Fruit fly (Drosophila melanogaster) whole organism, prepupa: ENCODE data around the gene Gdh.
A peak's percentile ranks its signal among the peaks of the same experiment; 100 is the strongest.

Experiments used
- Blimp-1 ChIP-seq: fragments of 200-800 bp; sonication (Bioruptor generic); optimal IDR thresholded peaks from 3 replicates; lab custom pipeline; 2017; ENCODE audit warnings: missing biosample characterization, missing genetic modification characterization, mild to moderate bottlenecking, moderate library complexity, missing genetic modification reagents
- CG10631 ChIP-seq: fragments of 200-800 bp; sonication (Bioruptor generic); optimal IDR thresholded peaks from 2 replicates; lab custom pipeline; 2016; ENCODE audit warnings: missing biosample characterization, missing genetic modification characterization
- CG10669 ChIP-seq: fragments of 200-800 bp; sonication (Bioruptor generic); optimal IDR thresholded peaks from 3 replicates; lab custom pipeline; 2018; ENCODE audit warnings: missing biosample characterization, mild to moderate bottlenecking, missing genetic modification characterization, moderate library complexity
- CG11762 ChIP-seq: fragments of 200-800 bp; sonication (Bioruptor generic); optimal IDR thresholded peaks from 3 replicates; lab custom pipeline; 2016; ENCODE audit warnings: missing biosample characterization, missing genetic modification characterization; ENCODE audit not compliant: insufficient read depth
- CG11902 ChIP-seq: fragments of 200-800 bp; sonication (Bioruptor generic); optimal IDR thresholded peaks from 3 replicates; lab custom pipeline; 2016; ENCODE audit warnings: missing biosample characterization, missing genetic modification characterization
- CG15336 ChIP-seq: fragments of 200-800 bp; sonication (Bioruptor generic); IDR thresholded peaks from 2 replicates; pipeline ENCODE4 v1.3.6; 2022; ENCODE audit warnings: missing biosample characterization, missing genetic modification characterization
- CG16779 ChIP-seq: fragments of 200-800 bp; sonication (Bioruptor generic); optimal IDR thresholded peaks from 3 replicates; lab custom pipeline; 2017; ENCODE audit warnings: missing biosample characterization, mild to moderate bottlenecking, missing genetic modification characterization
- CG3032 ChIP-seq: fragments of 200-800 bp; optimal IDR thresholded peaks from 2 replicates; lab custom pipeline; 2019; ENCODE audit warnings: missing biosample characterization, mild to moderate bottlenecking, missing genetic modification characterization, moderate library complexity
- CG31627 ChIP-seq: fragments of 200-800 bp; sonication (Bioruptor generic); optimal IDR thresholded peaks from 3 replicates; lab custom pipeline; 2016; ENCODE audit warnings: missing biosample characterization, missing genetic modification characterization
- CG32006 ChIP-seq: fragments of 200-800 bp; sonication (Bioruptor generic); optimal IDR thresholded peaks from 3 replicates; lab custom pipeline; 2017; ENCODE audit warnings: missing biosample characterization, mild to moderate bottlenecking, missing genetic modification characterization
- CG34406 ChIP-seq: fragments of 200-800 bp; sonication (Bioruptor generic); optimal IDR thresholded peaks from 3 replicates; lab custom pipeline; 2016; ENCODE audit warnings: missing biosample characterization, missing genetic modification characterization
- CG3919 ChIP-seq: fragments of 200-800 bp; sonication (Bioruptor generic); optimal IDR thresholded peaks from 3 replicates; lab custom pipeline; 2016; ENCODE audit warnings: missing biosample characterization, missing genetic modification characterization
- CG4318 ChIP-seq: fragments of 200-800 bp; sonication (Bioruptor generic); optimal IDR thresholded peaks from 3 replicates; lab custom pipeline; 2017; ENCODE audit warnings: missing biosample characterization, mild to moderate bottlenecking, missing genetic modification characterization
- CG6163 ChIP-seq: fragments of 200-800 bp; sonication (Bioruptor generic); IDR thresholded peaks from 3 replicates; pipeline ENCODE4 v1.3.6; 2022; ENCODE audit warnings: missing biosample characterization, missing genetic modification characterization
- CG6276 ChIP-seq: fragments of 200-800 bp; sonication (Bioruptor generic); optimal IDR thresholded peaks from 2 replicates; lab custom pipeline; 2017; ENCODE audit warnings: missing biosample characterization, mild to moderate bottlenecking, missing genetic modification characterization
- CG6792 ChIP-seq: fragments of 200-800 bp; sonication (Bioruptor generic); optimal IDR thresholded peaks from 3 replicates; lab custom pipeline; 2016; ENCODE audit warnings: missing biosample characterization, missing genetic modification characterization
- CG6808 ChIP-seq: fragments of 200-800 bp; sonication (Bioruptor generic); optimal IDR thresholded peaks from 3 replicates; lab custom pipeline; 2017; ENCODE audit warnings: missing biosample characterization, missing genetic modification characterization, mild to moderate bottlenecking, moderate library complexity, missing genetic modification reagents
- CG8319 ChIP-seq: fragments of 200-800 bp; sonication (Bioruptor generic); optimal IDR thresholded peaks from 3 replicates; lab custom pipeline; 2016; ENCODE audit warnings: missing biosample characterization, missing genetic modification characterization
- CG8632 ChIP-seq: fragments of 200-800 bp; sonication (Bioruptor generic); optimal IDR thresholded peaks from 3 replicates; lab custom pipeline; 2016; ENCODE audit warnings: missing biosample characterization, missing genetic modification characterization
- CG9139 ChIP-seq: fragments of 200-800 bp; sonication (Bioruptor generic); optimal IDR thresholded peaks from 3 replicates; lab custom pipeline; 2017; ENCODE audit warnings: missing biosample characterization, mild to moderate bottlenecking, missing genetic modification characterization
- Eip75B ChIP-seq: fragments of 200-800 bp; sonication (Bioruptor generic); optimal IDR thresholded peaks from 3 replicates; lab custom pipeline; 2016; ENCODE audit warnings: missing biosample characterization, missing genetic modification characterization
- Eip78C ChIP-seq: fragments of 200-800 bp; sonication (Bioruptor generic); peaks from one replicate; lab custom pipeline; 2016; ENCODE audit warnings: missing biosample characterization, missing genetic modification characterization
- Eip93F ChIP-seq: fragments of 200-800 bp; sonication (Bioruptor generic); optimal IDR thresholded peaks from 2 replicates; lab custom pipeline; 2016; ENCODE audit warnings: missing biosample characterization, mild to moderate bottlenecking, missing genetic modification characterization
- Ets21C ChIP-seq: fragments of 200-800 bp; sonication (Bioruptor generic); optimal IDR thresholded peaks from 3 replicates; lab custom pipeline; 2016; ENCODE audit warnings: missing biosample characterization, missing genetic modification characterization
- Ets96B ChIP-seq: fragments of 200-800 bp; optimal IDR thresholded peaks from 2 replicates; lab custom pipeline; 2019; ENCODE audit warnings: missing biosample characterization, mild to moderate bottlenecking, missing genetic modification characterization, moderate library complexity
- Gug ChIP-seq: fragments of 200-800 bp; sonication (Bioruptor generic); IDR thresholded peaks from 2 replicates; pipeline ENCODE4 v1.3.6; 2022; ENCODE audit warnings: missing biosample characterization, missing genetic modification characterization
- Hr38 ChIP-seq: sonication (Bioruptor generic); optimal IDR thresholded peaks from 2 replicates; lab custom pipeline; 2016; ENCODE audit warnings: missing biosample characterization, missing genetic modification characterization
- Hr39 ChIP-seq: fragments of 200-800 bp; sonication (Bioruptor generic); optimal IDR thresholded peaks from 2 replicates; lab custom pipeline; 2016; ENCODE audit warnings: missing biosample characterization, missing genetic modification characterization
- Hr4 ChIP-seq: fragments of 200-800 bp; sonication (Bioruptor generic); optimal IDR thresholded peaks from 3 replicates; lab custom pipeline; 2016; ENCODE audit warnings: missing biosample characterization, missing genetic modification characterization
- Lpt ChIP-seq: fragments of 200-800 bp; sonication (Bioruptor generic); optimal IDR thresholded peaks from 3 replicates; lab custom pipeline; 2016; ENCODE audit warnings: missing biosample characterization, missing genetic modification characterization
- Met ChIP-seq: fragments of 200-800 bp; sonication (Bioruptor generic); optimal IDR thresholded peaks from 3 replicates; lab custom pipeline; 2016; ENCODE audit warnings: missing biosample characterization, missing genetic modification characterization
- OdsH ChIP-seq: fragments of 200-800 bp; sonication (Bioruptor generic); optimal IDR thresholded peaks from 3 replicates; lab custom pipeline; 2016; ENCODE audit warnings: missing biosample characterization, missing genetic modification characterization
- Sox15 ChIP-seq: fragments of 200-800 bp; sonication (Bioruptor generic); optimal IDR thresholded peaks from 3 replicates; lab custom pipeline; 2016; ENCODE audit warnings: missing biosample characterization, missing genetic modification characterization
- achi ChIP-seq: fragments of 200-800 bp; sonication (Bioruptor generic); optimal IDR thresholded peaks from 3 replicates; lab custom pipeline; 2016; ENCODE audit warnings: missing biosample characterization, missing genetic modification characterization
- acj6 ChIP-seq: fragments of 200-800 bp; sonication (Bioruptor generic); optimal IDR thresholded peaks from 3 replicates; lab custom pipeline; 2016; ENCODE audit warnings: missing biosample characterization, missing genetic modification characterization
- dac ChIP-seq: fragments of 200-800 bp; sonication (Bioruptor generic); optimal IDR thresholded peaks from 2 replicates; lab custom pipeline; 2017; ENCODE audit warnings: missing biosample characterization, mild to moderate bottlenecking, missing genetic modification characterization
- esn ChIP-seq: fragments of 200-800 bp; sonication (Bioruptor generic); optimal IDR thresholded peaks from 2 replicates; lab custom pipeline; 2016; ENCODE audit warnings: missing biosample characterization, mild to moderate bottlenecking, missing genetic modification characterization, moderate library complexity
- fd59A ChIP-seq: fragments of 200-800 bp; sonication (Bioruptor generic); optimal IDR thresholded peaks from 2 replicates; lab custom pipeline; 2017; ENCODE audit warnings: missing biosample characterization, mild to moderate bottlenecking, missing genetic modification characterization, missing genetic modification reagents
- fd85E ChIP-seq: fragments of 200-800 bp; sonication (Bioruptor generic); optimal IDR thresholded peaks from 3 replicates; lab custom pipeline; 2016; ENCODE audit warnings: missing biosample characterization, missing genetic modification characterization
- lz ChIP-seq: fragments of 200-800 bp; sonication (Bioruptor generic); optimal IDR thresholded peaks from 3 replicates; lab custom pipeline; 2016; ENCODE audit warnings: missing biosample characterization, missing genetic modification characterization
- net ChIP-seq: fragments of 200-800 bp; sonication (Bioruptor generic); optimal IDR thresholded peaks from 3 replicates; lab custom pipeline; 2016; ENCODE audit warnings: missing biosample characterization, missing genetic modification characterization
- pdm3 ChIP-seq: fragments of 200-800 bp; sonication (Bioruptor generic); optimal IDR thresholded peaks from 3 replicates; lab custom pipeline; 2016; ENCODE audit warnings: missing biosample characterization, missing genetic modification characterization
- salr ChIP-seq, 2 experiments: fragments of 200-800 bp; sonication (Bioruptor generic); optimal IDR thresholded peaks; 3 replicates each; lab custom pipeline; 2016 to 2018; ENCODE audit warnings: missing biosample characterization in 2 of 2, missing genetic modification characterization in 2 of 2, mild to moderate bottlenecking in 1 of 2
- spab ChIP-seq: fragments of 200-800 bp; sonication (Bioruptor generic); optimal IDR thresholded peaks from 2 replicates; lab custom pipeline; 2017; ENCODE audit warnings: missing biosample characterization, mild to moderate bottlenecking, missing genetic modification characterization, missing genetic modification reagents
- ss ChIP-seq, 2 experiments: fragments of 200-800 bp; sonication (Bioruptor generic); optimal IDR thresholded peaks; 2 replicates in 1 of 2; 3 replicates in 1 of 2; lab custom pipeline; 2017 to 2018; ENCODE audit warnings: mild to moderate bottlenecking in 2 of 2, missing biosample characterization in 2 of 2, missing genetic modification characterization in 2 of 2, moderate library complexity in 1 of 2
- svp ChIP-seq: fragments of 200-800 bp; sonication (Bioruptor generic); peaks from one replicate; lab custom pipeline; 2016; ENCODE audit warnings: missing biosample characterization, missing genetic modification characterization

Gdh gene

dm6 chr3R:23887096-23887421 is 55.8 kb downstream of the Gdh start (continued):
- TF ChIP-seq Ets21C (GFP tag; lab: Kevin White, UChicago) (peak; percentile 65), CG11762 (GFP tag; lab: Kevin White, UChicago) (peak; percentile 86), Sox15 (GFP tag; lab: Kevin White, UChicago) (peak; percentile 72), esn (peak; percentile 91), Blimp-1 (GFP tag; lab: Kevin White, UChicago) (peak; percentile 81), achi (GFP tag; lab: Kevin White, UChicago) (peak; percentile 94), salr (GFP tag; optimal IDR thresholded peaks at IDR 0.05; lab: Kevin White, UChicago) (peak; percentile 77 to 92), Met (peak; percentile 89), Lpt (GFP tag; lab: Kevin White, UChicago) (peak; percentile 95), Gug (GFP tag; lab: Robert Waterston, UW) (peak; percentile 97), Eip75B (GFP tag; lab: Kevin White, UChicago) (peak; percentile 89), pdm3 (GFP tag; lab: Kevin White, UChicago) (peak; percentile 91)

dm6 chr3R:23886270-23887095 is 56.4 kb downstream of the Gdh start:
- TF ChIP-seq CG16779 (tag; lab: Kevin White, UChicago): peak; percentile 88
- peak; percentile 93 for TF ChIP-seq net (GFP tag; lab: Kevin White, UChicago)
- TF ChIP-seq Gug (GFP tag; lab: Robert Waterston, UW): peak; percentile 83
- TF ChIP-seq CG6276: peak; percentile 83
- TF ChIP-seq Hr4: peak; percentile 90
- peak; percentile 92 for TF ChIP-seq fd59A (GFP tag; lab: Kevin White, UChicago)
- peak; percentile 99 for TF ChIP-seq Eip78C (GFP tag; lab: Kevin White, UChicago)
- peak; percentile 94 for TF ChIP-seq CG10631
- peak; percentile 86 for TF ChIP-seq Lpt (GFP tag; lab: Kevin White, UChicago)
- TF ChIP-seq Ets96B (tag; lab: Kevin White, UChicago): peak; percentile 96
- TF ChIP-seq CG6808 (GFP tag; lab: Kevin White, UChicago): peak; percentile 96
- peak; percentile 96 for TF ChIP-seq Hr39 (GFP tag; lab: Kevin White, UChicago)
- peak; percentile 98 for TF ChIP-seq esn
- peak; percentile 96 for TF ChIP-seq CG15336 (GFP tag; lab: Robert Waterston, UW)
- TF ChIP-seq Blimp-1 (GFP tag; lab: Kevin White, UChicago): peak; percentile 84
- peak; percentile 83 for TF ChIP-seq CG11902 (GFP tag; lab: Kevin White, UChicago)
- TF ChIP-seq CG8319 (GFP tag; lab: Kevin White, UChicago): peak; percentile 87
- peak; percentile 69 for TF ChIP-seq dac (GFP tag; lab: Kevin White, UChicago)
- TF ChIP-seq Hr38: no peak
- TF ChIP-seq pdm3 (GFP tag; lab: Kevin White, UChicago): peak; percentile 93
- peak; percentile 95 for TF ChIP-seq CG3919 (GFP tag; lab: Kevin White, UChicago)
- TF ChIP-seq OdsH (GFP tag; lab: Kevin White, UChicago): peak; percentile 95
- peak; percentile 97 for TF ChIP-seq lz (GFP tag; lab: Kevin White, UChicago)
- TF ChIP-seq CG8632: peak; percentile 95
- TF ChIP-seq Ets21C (GFP tag; lab: Kevin White, UChicago): peak; percentile 94
- TF ChIP-seq CG34406 (GFP tag; lab: Kevin White, UChicago): peak; percentile 95
- TF ChIP-seq CG6163 (GFP tag; lab: Robert Waterston, UW): peak; percentile 92
- TF ChIP-seq Eip93F (GFP tag; lab: Kevin White, UChicago): peak; percentile 95
- peak; percentile 95 for TF ChIP-seq CG6792 (GFP tag; lab: Kevin White, UChicago)
- peak; percentile 95 for TF ChIP-seq CG10669
- TF ChIP-seq CG4318 (GFP tag; lab: Kevin White, UChicago): peak; percentile 79
- peak; percentile 72 for TF ChIP-seq fd85E
- peak; percentile 91 for TF ChIP-seq CG32006
- peak; percentile 79 to 91 for TF ChIP-seq salr (GFP tag; optimal IDR thresholded peaks at IDR 0.05; lab: Kevin White, UChicago)
- peak; percentile 96 for TF ChIP-seq acj6
- peak; percentile 91 for TF ChIP-seq Sox15 (GFP tag; lab: Kevin White, UChicago)
- TF ChIP-seq ss (GFP tag; optimal IDR thresholded peaks at IDR 0.05; lab: Kevin White, UChicago): peak; percentile 95 to 96
- peak; percentile 92 for TF ChIP-seq CG9139 (GFP tag; lab: Kevin White, UChicago)
- TF ChIP-seq CG31627 (GFP tag; lab: Kevin White, UChicago): peak; percentile 97
- TF ChIP-seq svp (GFP tag; lab: Kevin White, UChicago): peak; percentile 99
- peak; percentile 97 for TF ChIP-seq CG3032 (tag; lab: Kevin White, UChicago)
- TF ChIP-seq spab (GFP tag; lab: Kevin White, UChicago): peak; percentile 95
